Worm (Caenorhabditis elegans) whole organism, mixed stage, embryonic: ENCODE measurements around the gene H03G16.5.

Experiments
- M03D4.4 ChIP-seq: sonication (generic microtip); optimal IDR thresholded peaks from 2 replicates; lab custom pipeline; 2017; ENCODE audit warnings: mild to moderate bottlenecking, missing genetic modification characterization, missing compliant biosample characterization
- blmp-1 ChIP-seq: fragments of 150-350 bp; optimal IDR thresholded peaks from 2 replicates; lab custom pipeline; 2014; ENCODE audit warnings: missing biosample characterization, missing genetic modification characterization
- ceh-39 ChIP-seq: fragments of 150-350 bp; optimal IDR thresholded peaks from 2 replicates; lab custom pipeline; 2014; ENCODE audit warnings: missing biosample characterization, missing genetic modification characterization
- ceh-43 ChIP-seq: fragments of 200-800 bp; sonication (Bioruptor generic); optimal IDR thresholded peaks from 2 replicates; lab custom pipeline; 2018; ENCODE audit warnings: mild to moderate bottlenecking, missing genetic modification characterization, moderate library complexity, missing compliant biosample characterization
- ces-1 ChIP-seq: fragments of 150-350 bp; optimal IDR thresholded peaks from 2 replicates; lab custom pipeline; 2014; ENCODE audit warnings: missing biosample characterization, missing genetic modification reagents, missing genetic modification characterization
- drap-1 ChIP-seq: fragments of 200-800 bp; sonication (Bioruptor generic); optimal IDR thresholded peaks from 3 replicates; lab custom pipeline; 2018; ENCODE audit warnings: mild to moderate bottlenecking, missing genetic modification characterization, missing compliant biosample characterization
- elt-1 ChIP-seq: sonication (generic microtip); optimal IDR thresholded peaks from 2 replicates; lab custom pipeline; 2017; ENCODE audit warnings: missing genetic modification characterization, mild to moderate bottlenecking, missing compliant biosample characterization, antibody characterized with exemption, moderate library complexity, borderline replicate concordance; ENCODE audit not compliant: insufficient read depth
- elt-3 ChIP-seq: fragments of 150-350 bp; optimal IDR thresholded peaks from 2 replicates; lab custom pipeline; 2014; ENCODE audit warnings: missing biosample characterization, missing genetic modification characterization
- flh-1 ChIP-seq: fragments of 200-800 bp; sonication (Bioruptor generic); optimal IDR thresholded peaks from 2 replicates; lab custom pipeline; 2018; ENCODE audit warnings: mild to moderate bottlenecking, missing genetic modification characterization, moderate library complexity, missing compliant biosample characterization
- hlh-1 ChIP-seq: fragments of 150-350 bp; optimal IDR thresholded peaks from 2 replicates; lab custom pipeline; 2014; ENCODE audit warnings: missing biosample characterization, missing genetic modification reagents, missing genetic modification characterization
- lin-13 ChIP-seq: fragments of 150-350 bp; optimal IDR thresholded peaks from 2 replicates; lab custom pipeline; 2014; ENCODE audit warnings: missing biosample characterization, missing genetic modification characterization
- lsy-2 ChIP-seq: fragments of 150-350 bp; optimal IDR thresholded peaks from 2 replicates; lab custom pipeline; 2014; ENCODE audit warnings: missing biosample characterization, missing genetic modification characterization
- mab-5 ChIP-seq: fragments of 150-350 bp; optimal IDR thresholded peaks from 2 replicates; lab custom pipeline; 2014; ENCODE audit warnings: missing biosample characterization, missing genetic modification characterization
- mep-1 ChIP-seq: fragments of 150-350 bp; optimal IDR thresholded peaks from 2 replicates; lab custom pipeline; 2017; ENCODE audit warnings: missing biosample characterization, missing genetic modification reagents, missing genetic modification characterization, inconsistent platforms
- mls-2 ChIP-seq: sonication (generic microtip); optimal IDR thresholded peaks from 2 replicates; lab custom pipeline; 2016; ENCODE audit warnings: mild to moderate bottlenecking, missing genetic modification characterization, moderate library complexity, missing compliant biosample characterization
- nhr-12 ChIP-seq: fragments of 150-350 bp; optimal IDR thresholded peaks from 2 replicates; lab custom pipeline; 2014; ENCODE audit warnings: missing biosample characterization, missing genetic modification characterization
- nhr-2 ChIP-seq: fragments of 150-350 bp; optimal IDR thresholded peaks from 2 replicates; lab custom pipeline; 2014; ENCODE audit warnings: missing biosample characterization, missing genetic modification characterization
- nhr-28 ChIP-seq: fragments of 150-350 bp; optimal IDR thresholded peaks from 2 replicates; lab custom pipeline; 2014; ENCODE audit warnings: missing biosample characterization, missing genetic modification characterization
- nhr-76 ChIP-seq: sonication (generic microtip); optimal IDR thresholded peaks from 2 replicates; lab custom pipeline; 2017; ENCODE audit warnings: missing biosample characterization, missing genetic modification characterization
- pha-4 ChIP-seq: fragments of 150-350 bp; optimal IDR thresholded peaks from 2 replicates; lab custom pipeline; 2018; ENCODE audit warnings: missing biosample characterization, missing genetic modification reagents, missing genetic modification characterization
- sem-2 ChIP-seq: fragments of 200-800 bp; sonication (Bioruptor generic); optimal IDR thresholded peaks from 2 replicates; lab custom pipeline; 2018; ENCODE audit warnings: mild to moderate bottlenecking, missing genetic modification characterization, missing compliant biosample characterization
- sptf-1 ChIP-seq: sonication (generic microtip); optimal IDR thresholded peaks from 2 replicates; lab custom pipeline; 2017; ENCODE audit warnings: mild to moderate bottlenecking, missing genetic modification characterization, moderate library complexity, missing compliant biosample characterization
- tbx-8 ChIP-seq: fragments of 200-800 bp; sonication (Bioruptor generic); optimal IDR thresholded peaks from 2 replicates; lab custom pipeline; 2018; ENCODE audit warnings: mild to moderate bottlenecking, missing genetic modification characterization, moderate library complexity, missing compliant biosample characterization
- unc-120 ChIP-seq: sonication (generic microtip); optimal IDR thresholded peaks from 2 replicates; lab custom pipeline; 2017; ENCODE audit warnings: missing genetic modification characterization, missing compliant biosample characterization; ENCODE audit not compliant: poor library complexity, severe bottlenecking
- unc-62 ChIP-seq: fragments of 150-350 bp; optimal IDR thresholded peaks from 2 replicates; lab custom pipeline; 2014; ENCODE audit warnings: missing biosample characterization, missing genetic modification reagents, missing genetic modification characterization
- zip-8 ChIP-seq: fragments of 150-350 bp; optimal IDR thresholded peaks from 2 replicates; lab custom pipeline; 2014; ENCODE audit warnings: missing biosample characterization, missing genetic modification characterization

Gene H03G16.5

DNA sequence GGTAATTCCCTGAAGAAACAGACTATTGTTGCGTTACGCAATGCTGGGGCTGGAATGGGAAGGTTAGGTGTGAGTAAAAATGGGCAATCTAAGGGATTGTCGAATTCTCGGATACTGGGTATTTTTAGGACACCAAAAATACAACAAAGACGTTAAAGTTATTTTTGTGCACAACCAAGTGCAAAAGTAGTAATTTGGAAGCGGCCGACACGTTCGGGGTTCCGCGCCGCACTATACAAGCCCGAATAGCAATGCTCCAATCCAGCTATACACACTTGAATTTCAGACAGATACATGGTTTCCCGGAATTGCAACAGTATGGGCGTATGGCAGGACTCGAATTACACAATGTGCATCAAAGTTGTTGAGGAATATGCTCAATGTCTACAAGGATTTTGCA lies 28.6 kb downstream of the H03G16.5 start:
- TF ChIP-seq mep-1 (tag; lab: Kevin White, UChicago) (no peak), unc-62 (no peak), M03D4.4 (tag; lab: Kevin White, UChicago) (no peak), sptf-1 (tag; lab: Kevin White, UChicago) (no peak), pha-4 (tag; lab: Kevin White, UChicago) (no peak), hlh-1 (tag; lab: Kevin White, UChicago) (no peak), nhr-2 (tag; lab: Kevin White, UChicago) (no peak), ceh-39 (tag; lab: Kevin White, UChicago) (no peak), drap-1 (GFP tag; lab: Kevin White, UChicago) (no peak), elt-1 (no peak), nhr-76 (tag; lab: Kevin White, UChicago) (no peak), unc-120 (no peak), nhr-28 (tag; lab: Kevin White, UChicago) (no peak), nhr-12 (no peak), sem-2 (GFP tag; lab: Kevin White, UChicago) (no peak), zip-8 (no peak), ceh-43 (GFP tag; lab: Kevin White, UChicago) (no peak)

DNA sequence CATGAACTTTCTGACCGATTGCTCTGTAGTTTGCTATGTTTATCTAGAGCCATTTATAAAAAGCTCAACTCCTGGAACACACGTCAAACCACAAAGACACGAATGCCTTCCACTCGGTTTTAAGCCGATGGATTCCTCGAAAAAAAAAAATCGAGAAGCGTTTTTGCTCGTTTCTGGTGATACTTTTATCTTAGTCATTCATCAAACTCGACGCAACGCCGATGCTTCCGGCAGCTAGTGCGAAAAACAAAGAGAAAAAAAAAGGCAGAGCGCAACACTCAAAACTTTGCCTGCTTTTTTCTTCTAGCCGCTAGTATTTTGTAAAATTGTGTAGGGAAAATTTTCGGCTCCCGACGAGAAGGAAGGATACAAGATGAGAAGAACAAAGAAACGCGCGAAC lies 29.1 kb downstream of the H03G16.5 start:
- TF ChIP-seq ces-1 (GFP tag; lab: Kevin White, UChicago) (no peak), mep-1 (tag; lab: Kevin White, UChicago) (no peak), elt-3 (tag; lab: Kevin White, UChicago) (no peak), drap-1 (GFP tag; lab: Kevin White, UChicago) (no peak), mls-2 (tag; lab: Kevin White, UChicago) (no peak), ceh-43 (GFP tag; lab: Kevin White, UChicago) (no peak)
- TF ChIP-seq, all 35 proteins: peak for 0

DNA sequence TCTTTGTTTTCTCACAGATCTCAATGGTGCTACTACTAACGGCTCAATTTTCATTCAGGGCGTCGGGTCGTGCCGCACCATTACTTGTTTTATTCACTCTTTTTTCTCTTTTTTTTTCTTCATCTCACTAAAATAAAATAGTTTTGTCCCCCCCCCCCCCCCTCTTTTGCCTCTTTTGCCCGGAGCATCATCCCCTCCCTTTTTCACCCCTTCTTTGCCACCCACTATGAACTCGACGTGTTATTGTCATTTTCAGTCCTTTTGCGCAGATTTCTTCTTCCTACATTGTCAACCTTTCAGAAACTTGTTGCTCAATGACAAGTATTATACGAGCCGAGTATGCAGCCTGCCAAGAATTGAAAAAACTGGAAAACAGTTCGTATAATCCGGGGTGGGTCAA lies 30.6 kb downstream of the H03G16.5 start, which contains the start of gene seb-3:
seb-3 (plus strand) TSS at position 301 of the 400 bp plus-strand sequence.
- TF ChIP-seq mab-5 (tag; lab: Kevin White, UChicago) (no peak), elt-1 (no peak), unc-62 (no peak), tbx-8 (GFP tag; lab: Kevin White, UChicago) (no peak), flh-1 (GFP tag; lab: Kevin White, UChicago) (no peak), blmp-1 (tag; lab: Kevin White, UChicago) (no peak), nhr-76 (tag; lab: Kevin White, UChicago) (no peak), lin-13 (no peak)

DNA sequence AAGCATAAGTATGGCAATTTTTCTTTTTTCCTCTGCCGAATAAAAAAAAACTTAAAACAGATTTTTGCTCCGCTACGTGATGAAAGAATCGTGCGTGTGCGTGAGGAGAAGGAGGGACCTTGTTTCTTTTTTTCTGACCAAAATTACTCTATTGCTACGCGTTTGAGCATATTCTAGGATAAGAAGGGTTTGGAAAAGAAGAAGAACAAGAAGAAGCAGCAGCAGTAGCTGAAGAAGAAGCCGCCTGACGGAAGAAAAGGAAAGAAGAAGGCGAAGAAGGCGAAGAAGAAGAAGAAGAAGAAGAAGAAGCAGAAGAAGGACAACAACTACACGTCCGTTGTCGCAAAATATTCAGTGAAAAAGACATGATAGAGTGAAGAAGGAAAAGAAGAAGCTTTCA lies 40.5 kb downstream of the H03G16.5 start:
- TF ChIP-seq M03D4.4 (tag; lab: Kevin White, UChicago) = no peak
- TF ChIP-seq sptf-1 (tag; lab: Kevin White, UChicago) = peak; percentile 7
- no peak for TF ChIP-seq unc-120

DNA sequence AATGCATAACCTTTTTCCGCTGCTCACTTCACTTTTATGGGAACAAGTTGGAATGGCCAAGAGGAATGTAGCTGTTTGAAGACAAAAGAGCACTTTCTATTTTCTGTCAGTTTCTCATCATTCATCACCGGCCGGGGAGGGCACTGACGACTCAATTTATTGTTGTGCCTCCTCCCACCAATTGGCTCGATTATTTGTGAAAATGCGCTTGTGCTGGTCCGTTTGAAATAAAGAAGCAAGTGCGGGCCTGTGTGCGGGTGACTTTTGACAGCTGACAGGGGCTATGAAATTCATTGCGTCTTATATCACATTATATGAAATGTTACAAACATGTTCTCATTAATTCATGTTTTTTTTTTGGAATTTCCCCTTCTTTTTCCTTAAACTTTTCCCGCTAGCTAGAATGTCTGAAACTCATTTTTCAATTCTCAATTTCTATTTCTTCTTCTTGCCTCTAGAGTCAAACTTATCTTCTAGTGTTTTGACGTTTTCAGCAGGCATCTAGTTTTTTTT lies 42.6 kb downstream of the H03G16.5 start:
- TF ChIP-seq nhr-76 (tag; lab: Kevin White, UChicago) (no peak), ceh-39 (tag; lab: Kevin White, UChicago) (no peak), hlh-1 (tag; lab: Kevin White, UChicago) (peak; percentile 95), unc-120 (peak; percentile 72), zip-8 (no peak), elt-3 (tag; lab: Kevin White, UChicago) (no peak), lsy-2 (tag; lab: Kevin White, UChicago) (no peak), unc-62 (peak; percentile 77), drap-1 (GFP tag; lab: Kevin White, UChicago) (no peak)
- TF ChIP-seq, all 35 proteins: peak for 3

DNA sequence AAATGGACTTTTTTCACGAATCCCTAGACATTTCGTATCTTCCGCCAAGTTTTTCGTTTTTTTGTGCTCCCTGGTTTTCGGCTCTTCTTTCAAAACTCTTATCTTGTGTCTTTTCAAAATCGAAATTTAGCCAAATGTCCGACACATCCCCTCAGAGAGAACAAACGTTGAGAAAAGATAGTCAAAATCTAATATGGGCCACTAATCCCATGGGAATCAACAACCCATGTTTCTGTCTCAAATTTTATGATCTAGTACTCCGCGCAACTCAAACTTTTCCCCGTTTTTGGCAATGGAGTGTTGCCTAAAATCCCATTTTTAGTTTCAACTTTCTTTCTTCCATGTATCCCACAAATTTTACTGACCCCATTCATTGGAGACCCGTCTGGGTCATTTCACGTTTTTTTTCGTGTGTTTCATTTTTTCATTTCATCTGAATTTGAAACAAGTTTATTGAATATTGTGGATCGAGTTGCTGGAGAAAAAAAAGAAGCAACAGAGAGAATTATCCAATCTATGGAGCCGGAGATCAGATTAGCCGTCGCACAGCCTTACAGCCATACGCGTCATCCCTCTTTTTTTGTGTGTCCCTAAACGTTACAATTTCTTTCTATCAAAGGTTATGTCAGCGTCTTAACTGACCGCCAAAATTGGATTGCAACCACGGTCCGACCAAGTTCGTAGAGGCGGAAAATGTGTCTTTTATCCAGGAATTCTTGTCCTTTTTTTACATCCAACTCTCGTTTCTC lies 44.9 kb downstream of the H03G16.5 start:
- TF ChIP-seq ces-1 (GFP tag; lab: Kevin White, UChicago) (peak; percentile 47), nhr-28 (tag; lab: Kevin White, UChicago) (no peak)
- TF ChIP-seq, all 35 proteins: peak for 1
